Worm (Caenorhabditis elegans) whole organism, L2 larva: ENCODE results near the gene T22B3.3.

ENCODE experiments used
- R02D3.7 ChIP-seq: fragments of 150-350 bp; optimal IDR thresholded peaks from 2 replicates; lab custom pipeline; 2014; ENCODE audit warnings: missing biosample characterization, missing genetic modification characterization
- ZK546.5 ChIP-seq: sonication (generic microtip); optimal IDR thresholded peaks from 2 replicates; lab custom pipeline; 2017; ENCODE audit warnings: missing biosample characterization, missing genetic modification characterization
- ama-1 ChIP-seq: fragments of 150-350 bp; optimal IDR thresholded peaks from 2 replicates; lab custom pipeline; 2018; ENCODE audit warnings: inconsistent platforms
- blmp-1 ChIP-seq: sonication (generic microtip); optimal IDR thresholded peaks from 2 replicates; lab custom pipeline; 2017; ENCODE audit warnings: missing genetic modification characterization, mild to moderate bottlenecking, missing compliant biosample characterization, antibody characterized with exemption, moderate library complexity; ENCODE audit not compliant: insufficient read depth
- elt-3 ChIP-seq: sonication (generic microtip); optimal IDR thresholded peaks from 2 replicates; lab custom pipeline; 2017; ENCODE audit warnings: missing biosample characterization, missing genetic modification characterization
- fos-1 ChIP-seq: fragments of 150-350 bp; optimal IDR thresholded peaks from 2 replicates; lab custom pipeline; 2014; ENCODE audit warnings: missing biosample characterization, missing genetic modification characterization
- lin-13 ChIP-seq: fragments of 150-350 bp; optimal IDR thresholded peaks from 2 replicates; lab custom pipeline; 2014; ENCODE audit warnings: missing biosample characterization, missing genetic modification reagents, missing genetic modification characterization
- snpc-4 ChIP-seq: fragments of 150-350 bp; optimal IDR thresholded peaks from 2 replicates; lab custom pipeline; 2014; ENCODE audit warnings: missing biosample characterization, missing genetic modification characterization
- ztf-4 ChIP-seq: fragments of 150-350 bp; optimal IDR thresholded peaks from 2 replicates; lab custom pipeline; 2014; ENCODE audit warnings: missing biosample characterization, missing genetic modification characterization

DNA sequence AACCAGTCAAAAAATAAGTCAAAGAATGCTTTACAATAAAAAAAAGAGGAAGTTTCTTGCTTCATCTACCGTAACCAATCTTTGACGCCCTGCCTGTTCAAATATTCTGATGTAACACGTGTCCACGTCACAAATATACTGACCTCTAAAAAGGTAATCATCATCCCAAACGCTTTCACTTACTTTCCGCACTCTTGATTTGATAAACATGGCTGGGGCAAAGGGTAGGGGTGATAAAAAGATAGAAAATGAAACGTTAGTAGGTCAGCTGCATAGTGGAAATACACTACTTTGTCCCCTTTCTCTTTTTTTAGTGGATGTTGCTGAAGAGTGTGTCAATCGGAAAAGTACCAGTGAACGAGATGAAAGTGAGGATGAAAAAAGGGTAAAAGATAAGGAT, 3.5 kb downstream of the T22B3.3 start:
- TF ChIP-seq elt-3 (tag; lab: Kevin White, UChicago) (no peak), fos-1 (tag; lab: Kevin White, UChicago) (peak; percentile 31), ama-1 (lab: Kevin White, UChicago) (no peak), ZK546.5 (tag; lab: Kevin White, UChicago) (no peak), R02D3.7 (tag; lab: Kevin White, UChicago) (no peak), lin-13 (GFP tag; lab: Kevin White, UChicago) (no peak), ztf-4 (tag; lab: Kevin White, UChicago) (no peak), snpc-4 (tag; lab: Kevin White, UChicago) (no peak), blmp-1 (peak; percentile 93)
